Worm (Caenorhabditis elegans) whole organism, midembryonic: Measurements from ENCODE around the gene C26H9A.3.

Experiments
- T22C8.4 ChIP-seq: fragments of 200-800 bp; sonication (Bioruptor generic); IDR thresholded peaks from 2 replicates; pipeline ENCODE4 v1.3.6; 2022; ENCODE audit warnings: missing genetic modification characterization, missing compliant biosample characterization
- cog-1 ChIP-seq: sonication (generic microtip); optimal IDR thresholded peaks from 2 replicates; lab custom pipeline; 2016; ENCODE audit warnings: missing genetic modification characterization, missing compliant biosample characterization
- flt-1 ChIP-seq: fragments of 200-800 bp; sonication (Bioruptor generic); IDR thresholded peaks from 2 replicates; pipeline ENCODE4 v1.3.6; 2022; ENCODE audit warnings: missing genetic modification characterization, missing compliant biosample characterization
- klf-2 ChIP-seq: fragments of 200-800 bp; sonication (Bioruptor generic); conservative IDR thresholded peaks from 2 replicates; pipeline ENCODE4 v1.3.6; 2022; ENCODE audit warnings: missing genetic modification reagents, missing genetic modification characterization, missing compliant biosample characterization
- med-1 ChIP-seq: sonication (generic microtip); optimal IDR thresholded peaks from 2 replicates; lab custom pipeline; 2017; ENCODE audit warnings: missing genetic modification characterization, mild to moderate bottlenecking, missing compliant biosample characterization, antibody characterized with exemption, missing genetic modification reagents; ENCODE audit not compliant: insufficient read depth
- ref-1 ChIP-seq: fragments of 200-800 bp; sonication (Bioruptor generic); conservative IDR thresholded peaks from 2 replicates; pipeline ENCODE4 v1.3.6; 2022; ENCODE audit warnings: missing genetic modification reagents, missing genetic modification characterization, missing compliant biosample characterization
- tab-1 ChIP-seq: fragments of 200-800 bp; sonication (Bioruptor generic); IDR thresholded peaks from 2 replicates; pipeline ENCODE4 v1.3.6; 2022; ENCODE audit warnings: missing genetic modification characterization, missing compliant biosample characterization
- ztf-23 ChIP-seq: fragments of 200-800 bp; sonication (Bioruptor generic); IDR thresholded peaks from 2 replicates; pipeline ENCODE4 v1.3.6; 2022; ENCODE audit warnings: missing genetic modification reagents, missing genetic modification characterization, missing compliant biosample characterization
- ztf-29 ChIP-seq: fragments of 200-800 bp; sonication (Bioruptor generic); IDR thresholded peaks from 2 replicates; pipeline ENCODE4 v1.3.6; 2022; ENCODE audit warnings: missing genetic modification reagents, missing genetic modification characterization, missing compliant biosample characterization

DNA sequence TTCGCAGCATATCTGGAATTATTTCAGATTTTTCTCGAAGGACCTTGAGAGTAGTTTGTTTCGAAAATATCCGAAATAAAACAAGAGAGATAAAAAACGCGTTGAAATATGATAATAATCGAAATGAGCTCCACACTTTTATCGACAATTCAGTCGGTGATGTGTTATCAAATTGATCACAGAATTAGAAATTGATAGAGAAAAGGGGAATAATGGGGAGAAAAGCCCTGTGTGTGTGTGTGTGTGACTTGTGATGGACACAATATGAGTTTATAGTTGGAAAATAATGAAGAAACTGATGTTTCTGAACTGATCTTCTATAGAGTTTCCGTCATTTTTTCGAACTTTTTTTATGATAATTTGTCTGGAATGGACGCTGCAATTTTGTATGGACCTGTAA lies 40.1 kb downstream of the C26H9A.3 start, which contains the start of gene pgp-1:
- TF ChIP-seq flt-1 (GFP tag; lab: Robert Waterston, UW) (no peak), T22C8.4 (GFP tag; lab: Robert Waterston, UW) (no peak), ztf-23 (GFP tag; lab: Robert Waterston, UW) (no peak), ref-1 (GFP tag; lab: Robert Waterston, UW) (no peak), cog-1 (tag; lab: Kevin White, UChicago) (no peak), tab-1 (GFP tag; lab: Robert Waterston, UW) (no peak), ztf-29 (no peak), klf-2 (GFP tag; lab: Robert Waterston, UW) (no peak), med-1 (GFP tag; lab: Kevin White, UChicago) (no peak)
